Fruit fly (Drosophila melanogaster) whole organism, adult: ENCODE data around the gene sad.

Source experiments
- CG12768 ChIP-seq: fragments of 200-800 bp; sonication (Bioruptor generic); optimal IDR thresholded peaks from 2 replicates; lab custom pipeline; 2017; ENCODE audit warnings: missing biosample characterization, missing genetic modification characterization, mild to moderate bottlenecking, moderate library complexity, missing genetic modification reagents
- CG33017 ChIP-seq: fragments of 200-800 bp; sonication (Bioruptor generic); optimal IDR thresholded peaks from 2 replicates; lab custom pipeline; 2018; ENCODE audit warnings: missing biosample characterization, mild to moderate bottlenecking, missing genetic modification characterization, moderate library complexity
- CG7045 ChIP-seq: fragments of 200-800 bp; sonication (Bioruptor generic); optimal IDR thresholded peaks from 2 replicates; lab custom pipeline; 2017; ENCODE audit warnings: missing biosample characterization, mild to moderate bottlenecking, missing genetic modification characterization
- CG7101 ChIP-seq: fragments of 200-800 bp; sonication (Bioruptor generic); optimal IDR thresholded peaks from 2 replicates; lab custom pipeline; 2018; ENCODE audit warnings: missing biosample characterization, mild to moderate bottlenecking, missing genetic modification characterization, moderate library complexity
- Crg-1 ChIP-seq: fragments of 200-800 bp; sonication (Bioruptor generic); optimal IDR thresholded peaks from 2 replicates; lab custom pipeline; 2016; ENCODE audit warnings: missing biosample characterization, missing genetic modification characterization
- Hr96 ChIP-seq: fragments of 200-800 bp; sonication (Bioruptor generic); optimal IDR thresholded peaks from 2 replicates; lab custom pipeline; 2016; ENCODE audit warnings: missing biosample characterization, missing genetic modification characterization
- bab1 ChIP-seq: fragments of 200-800 bp; sonication (Bioruptor generic); optimal IDR thresholded peaks from 3 replicates; lab custom pipeline; 2019; ENCODE audit warnings: missing biosample characterization, mild to moderate bottlenecking, missing genetic modification characterization, moderate library complexity
- cic ChIP-seq: fragments of 200-800 bp; sonication (Bioruptor generic); optimal IDR thresholded peaks from 2 replicates; lab custom pipeline; 2017; ENCODE audit warnings: missing biosample characterization, mild to moderate bottlenecking, missing genetic modification characterization, moderate library complexity
- cnc ChIP-seq, 2 experiments: fragments of >200 bp; optimal IDR thresholded peaks; 2 replicates each; lab custom pipeline; 2017
- ovo ChIP-seq: fragments of 200-800 bp; sonication (Bioruptor generic); optimal IDR thresholded peaks from 2 replicates; lab custom pipeline; 2016; ENCODE audit warnings: missing biosample characterization, missing genetic modification characterization
- toe ChIP-seq: fragments of 200-800 bp; sonication (Bioruptor generic); optimal IDR thresholded peaks from 2 replicates; lab custom pipeline; 2016; ENCODE audit warnings: missing biosample characterization, missing genetic modification characterization

DNA sequence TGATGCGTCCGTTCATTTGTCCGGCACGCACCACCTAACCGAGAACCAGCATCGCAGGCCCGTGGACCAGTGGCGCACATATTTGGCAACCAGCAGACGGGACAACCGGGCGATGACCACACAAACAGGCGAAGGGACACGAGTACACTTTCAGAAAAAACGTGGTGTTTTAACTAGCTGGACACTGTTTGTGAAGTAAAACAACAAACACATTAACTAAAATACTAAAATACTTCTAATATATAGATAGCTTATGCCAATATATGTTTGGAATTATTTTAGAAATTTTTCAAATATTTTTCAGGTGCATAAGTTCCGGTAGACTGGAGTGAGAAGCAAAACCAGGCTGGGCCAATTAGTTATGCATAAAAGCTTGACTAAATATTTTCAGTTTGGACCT is 25.9 kb downstream of the sad start:
- TF ChIP-seq CG7101 (tag; lab: Kevin White, UChicago) (no peak), bab1 (no peak), cnc (optimal IDR thresholded peaks at IDR 0.05; lab: Kevin White, UChicago) (no peak), CG7045 (GFP tag; lab: Kevin White, UChicago) (no peak), cic (GFP tag; lab: Kevin White, UChicago) (no peak), CG12768 (GFP tag; lab: Kevin White, UChicago) (no peak), toe (GFP tag; lab: Kevin White, UChicago) (no peak), ovo (GFP tag; lab: Kevin White, UChicago) (no peak), Crg-1 (GFP tag; lab: Kevin White, UChicago) (no peak), Hr96 (GFP tag; lab: Kevin White, UChicago) (no peak), CG33017 (no peak)
